Worm (Caenorhabditis elegans): ENCODE results near the gene F08G2.8.

The F08G2.8 gene

ce11 chrII:13834380-13835194 is 17.5 kb upstream of the F08G2.8 start (continued):
- TF ChIP-seq egrh-3 (GFP tag; IDR thresholded peaks at IDR 0.05) (no peak), nhr-80 (tag; optimal IDR thresholded peaks at IDR 0.05) (peak; percentile 44), Y67H2A.10 (GFP tag; conservative IDR thresholded peaks at IDR 0.05) (no peak), dpl-1 (GFP tag; optimal IDR thresholded peaks at IDR 0.05) (peak; percentile 6), lin-40 (tag; optimal IDR thresholded peaks at IDR 0.05) (peak; percentile 96), madf-6 (GFP tag; IDR thresholded peaks at IDR 0.05) (peak; percentile 38; the same call in 1 of the 2 replicates), chd-7 (tag; optimal IDR thresholded peaks at IDR 0.05) (peak; percentile 80), B0261.1 (tag; optimal IDR thresholded peaks at IDR 0.05) (peak; percentile 78), ZK185.1 (tag; optimal IDR thresholded peaks at IDR 0.05; ENCODE audit: poor library complexity, severe bottlenecking) (peak; percentile 89), T07F8.4 (tag; optimal IDR thresholded peaks at IDR 0.05) (peak; percentile 19), zim-3 (tag; optimal IDR thresholded peaks at IDR 0.05) (peak; percentile 71), somi-1 (GFP tag; optimal IDR thresholded peaks at IDR 0.05) (peak; percentile 81), nhr-27 (tag; optimal IDR thresholded peaks at IDR 0.05) (no peak), zfh-2 (GFP tag; conservative IDR thresholded peaks at IDR 0.05) (no peak), F57A8.1 (GFP tag; optimal IDR thresholded peaks at IDR 0.05) (no peak), F23B12.7 (tag; optimal IDR thresholded peaks at IDR 0.05; ENCODE audit: insufficient read depth) (peak; percentile 84), F37B4.10 (GFP tag; IDR thresholded peaks at IDR 0.05) (no peak), ceh-27 (GFP tag; optimal IDR thresholded peaks at IDR 0.05) (peak; percentile 80), dpff-1 (tag; optimal IDR thresholded peaks at IDR 0.05) (peak; percentile 45), hrde-1 (tag; optimal IDR thresholded peaks at IDR 0.05; ENCODE audit: borderline replicate concordance) (no peak), B0035.1 (tag; optimal IDR thresholded peaks at IDR 0.05) (peak; percentile 33), gei-17 (GFP tag; optimal IDR thresholded peaks at IDR 0.05) (peak; percentile 81), K12H6.12 (tag; optimal IDR thresholded peaks at IDR 0.05) (peak; percentile 85), F52B5.7 (tag; optimal IDR thresholded peaks at IDR 0.05) (peak; percentile 53), F33H1.4 (GFP tag; IDR thresholded peaks at IDR 0.05) (peak; percentile 24; the same call in 1 of the 2 replicates), Y95B8A.8 (GFP tag; IDR thresholded peaks at IDR 0.05) (0 out of 2 replicates have a peak, but pooled peaks have one; percentile 27), pha-4 (tag; optimal IDR thresholded peaks at IDR 0.05) (peak; percentile 87), ztf-28 (GFP tag; IDR thresholded peaks at IDR 0.05) (0 out of 2 replicates have a peak, but pooled peaks have one; percentile 30), lin-26 (GFP tag; IDR thresholded peaks at IDR 0.05) (peak; percentile 83), sptf-2 (GFP tag; optimal IDR thresholded peaks at IDR 0.05) (no peak), B0019.2 (GFP tag; conservative IDR thresholded peaks at IDR 0.05) (no peak), T26A5.8 (tag; optimal IDR thresholded peaks at IDR 0.05) (no peak), nhr-120 (GFP tag; IDR thresholded peaks at IDR 0.05) (no peak), ztf-26 (tag; optimal IDR thresholded peaks at IDR 0.05) (peak; percentile 86), hlh-12 (tag; optimal IDR thresholded peaks at IDR 0.05) (no peak), tbx-9 (tag; optimal IDR thresholded peaks at IDR 0.05; ENCODE audit: borderline replicate concordance) (no peak), F55B11.4 (tag; optimal IDR thresholded peaks at IDR 0.05; ENCODE audit: borderline replicate concordance, insufficient read depth) (no peak), rcor-1 (GFP tag; IDR thresholded peaks at IDR 0.05) (peak; percentile 82), ets-4 (GFP tag; optimal IDR thresholded peaks at IDR 0.05) (no peak), hsf-1 (GFP tag; IDR thresholded peaks at IDR 0.05) (0 out of 2 replicates have a peak, but pooled peaks have one; percentile 32), ceh-58 (GFP tag; IDR thresholded peaks at IDR 0.05) (no peak), egl-44 (GFP tag; IDR thresholded peaks at IDR 0.05) (peak; percentile 66; the same call in 1 of the 2 replicates), aptf-2 (GFP tag; conservative IDR thresholded peaks at IDR 0.05) (no peak), nhr-90 (tag; optimal IDR thresholded peaks at IDR 0.05) (peak; percentile 47), madf-8 (GFP tag; conservative IDR thresholded peaks at IDR 0.05) (0 out of 2 replicates have a peak, but pooled peaks have one; percentile 9), lin-35 (GFP tag; optimal IDR thresholded peaks at IDR 0.05) (peak in 1 of 3 experiments; percentile 87)
